Worm (Caenorhabditis elegans): ENCODE data around the gene ZC239.16.

DNA sequence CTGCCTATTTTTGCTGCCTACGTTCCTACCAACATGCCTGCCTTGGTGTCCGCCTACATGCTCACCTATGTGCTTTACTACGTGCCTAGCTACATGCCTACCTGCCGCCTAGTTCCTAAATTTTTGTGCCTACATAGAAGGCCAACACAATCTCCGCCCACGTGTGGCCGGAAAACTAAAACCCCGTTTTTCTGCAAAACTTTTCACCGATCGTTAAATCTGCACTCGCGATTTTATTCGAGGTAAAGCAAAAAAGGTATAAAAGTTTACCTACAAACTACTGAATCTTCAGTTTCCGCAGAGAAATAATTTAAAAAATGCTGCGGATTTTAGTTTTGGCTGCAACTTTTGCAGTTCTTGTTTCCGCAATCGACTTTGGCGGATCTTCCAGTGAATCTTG, 24.3 kb upstream of the ZC239.16 start, which contains the start of gene clec-124:
- TF ChIP-seq him-1 (tag; optimal IDR thresholded peaks at IDR 0.05) (no peak), dao-5 (tag; optimal IDR thresholded peaks at IDR 0.05) (no peak)

All from whole organism, L4/young adult.